Worm (Caenorhabditis elegans): ENCODE data around the gene H13N06.7.

Gene H13N06.7

DNA sequence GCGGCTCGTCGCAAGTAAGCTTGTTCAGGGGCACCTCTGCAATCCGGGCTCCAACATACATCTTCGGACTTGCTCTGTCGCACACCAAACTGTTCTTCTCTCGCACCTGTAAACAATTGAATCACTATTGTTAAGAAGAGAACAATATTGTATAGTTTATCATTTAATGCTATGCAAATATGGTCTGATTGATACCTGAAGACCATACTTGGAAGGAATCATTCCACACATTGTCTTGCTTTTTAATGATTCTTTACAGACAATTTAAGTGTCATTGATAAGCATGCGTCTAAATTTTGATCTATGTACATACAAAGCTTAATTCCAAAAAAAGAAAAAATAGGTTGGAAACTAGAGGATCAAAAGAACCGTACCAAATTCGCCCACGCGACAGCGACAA is 44.0 kb downstream of the H13N06.7 start:
- TF ChIP-seq T22C8.4 (GFP tag; IDR thresholded peaks at IDR 0.05) (no peak), med-1 (GFP tag; optimal IDR thresholded peaks at IDR 0.05; ENCODE audit: insufficient read depth) (no peak), cog-1 (tag; optimal IDR thresholded peaks at IDR 0.05) (no peak), tab-1 (GFP tag; IDR thresholded peaks at IDR 0.05) (no peak), ztf-23 (GFP tag; IDR thresholded peaks at IDR 0.05) (no peak), ztf-29 (GFP tag; IDR thresholded peaks at IDR 0.05) (no peak), ref-1 (GFP tag; conservative IDR thresholded peaks at IDR 0.05) (no peak), flt-1 (GFP tag; IDR thresholded peaks at IDR 0.05) (no peak), klf-2 (GFP tag; conservative IDR thresholded peaks at IDR 0.05) (no peak)

DNA sequence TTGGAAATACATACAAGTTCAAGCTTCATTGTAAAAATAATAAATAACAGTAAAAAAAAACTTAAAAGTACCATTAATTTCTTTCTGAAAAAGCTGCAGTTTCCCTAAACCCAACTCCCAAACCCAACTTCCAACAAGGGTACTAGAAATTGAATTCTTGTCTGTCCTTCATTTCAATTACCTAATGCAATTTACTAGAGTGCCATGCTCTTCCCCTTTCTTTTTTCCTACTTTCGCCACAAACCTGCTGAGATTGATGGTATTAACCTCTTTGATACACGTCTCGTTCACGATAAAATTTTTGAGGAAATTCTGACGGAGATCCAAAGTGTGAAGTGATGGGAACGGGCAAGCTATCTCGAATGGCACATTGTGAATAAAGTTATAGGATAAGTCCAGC is 45.0 kb downstream of the H13N06.7 start:
- TF ChIP-seq ref-1 (GFP tag; conservative IDR thresholded peaks at IDR 0.05) (no peak), ztf-29 (GFP tag; IDR thresholded peaks at IDR 0.05) (no peak), flt-1 (GFP tag; IDR thresholded peaks at IDR 0.05) (no peak), med-1 (GFP tag; optimal IDR thresholded peaks at IDR 0.05; ENCODE audit: insufficient read depth) (no peak), ztf-23 (GFP tag; IDR thresholded peaks at IDR 0.05) (no peak)

DNA sequence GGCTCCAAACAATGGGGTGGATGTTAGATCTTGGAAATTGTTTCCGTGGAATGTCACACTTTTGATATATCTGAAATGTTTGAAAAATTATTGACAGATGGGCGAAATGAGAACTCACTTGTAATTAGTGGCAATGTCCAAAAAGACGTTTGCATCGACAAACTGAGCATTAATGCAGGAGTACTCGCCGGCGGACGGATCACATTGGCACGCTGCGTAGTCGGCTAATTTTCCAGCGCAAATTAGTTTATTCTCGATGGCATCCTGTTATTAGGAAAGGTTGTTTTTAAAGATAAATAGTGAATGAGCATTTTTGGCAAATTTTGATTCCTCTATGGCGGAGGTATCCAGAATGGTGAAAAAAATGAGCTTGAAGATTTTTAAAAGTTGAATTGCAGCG is 47.8 kb downstream of the H13N06.7 start:
- TF ChIP-seq med-1 (GFP tag; optimal IDR thresholded peaks at IDR 0.05; ENCODE audit: insufficient read depth) (no peak), klf-2 (GFP tag; conservative IDR thresholded peaks at IDR 0.05) (no peak), T22C8.4 (GFP tag; IDR thresholded peaks at IDR 0.05) (no peak), flt-1 (GFP tag; IDR thresholded peaks at IDR 0.05) (no peak), cog-1 (tag; optimal IDR thresholded peaks at IDR 0.05) (no peak), ref-1 (GFP tag; conservative IDR thresholded peaks at IDR 0.05) (no peak)

DNA sequence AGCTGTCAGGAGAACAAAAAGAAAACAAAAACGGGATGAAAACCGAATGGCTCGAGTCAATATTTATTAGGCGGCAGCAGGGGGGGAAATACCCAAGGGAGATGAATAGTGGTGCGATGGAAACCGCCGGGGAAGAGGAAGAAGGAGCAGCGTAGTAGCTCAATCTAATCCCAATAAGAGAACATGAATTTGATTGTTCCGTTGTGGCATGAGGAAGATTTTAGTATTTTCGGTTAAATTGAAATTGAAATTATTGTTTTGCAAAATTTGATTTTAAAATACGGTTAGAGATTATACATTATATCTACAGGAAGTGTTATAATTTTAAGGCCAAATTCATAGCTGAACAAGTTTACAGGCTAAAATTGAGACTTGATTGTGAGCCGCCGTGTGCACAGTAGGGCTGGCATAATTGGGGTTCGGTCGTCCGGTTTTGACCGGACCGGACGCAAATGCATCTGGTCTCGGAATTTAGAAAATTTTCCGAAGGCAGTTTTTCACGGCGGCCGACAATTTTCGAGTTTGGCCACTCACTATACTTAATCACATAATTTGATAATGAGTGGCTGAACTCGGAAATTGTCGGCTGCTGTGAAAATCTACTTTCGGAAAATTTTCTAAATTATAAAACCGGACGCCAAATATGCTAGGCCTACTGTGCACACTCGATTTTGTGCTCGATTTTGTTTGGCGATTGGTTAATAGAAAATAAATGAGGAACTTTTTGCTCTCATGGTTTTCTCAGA is 49.3 kb downstream of the H13N06.7 start:
- TF ChIP-seq ztf-23 (GFP tag; IDR thresholded peaks at IDR 0.05) (no peak), cog-1 (tag; optimal IDR thresholded peaks at IDR 0.05) (no peak), med-1 (GFP tag; optimal IDR thresholded peaks at IDR 0.05; ENCODE audit: insufficient read depth) (no peak), flt-1 (GFP tag; IDR thresholded peaks at IDR 0.05) (no peak), ref-1 (GFP tag; conservative IDR thresholded peaks at IDR 0.05) (no peak)

DNA sequence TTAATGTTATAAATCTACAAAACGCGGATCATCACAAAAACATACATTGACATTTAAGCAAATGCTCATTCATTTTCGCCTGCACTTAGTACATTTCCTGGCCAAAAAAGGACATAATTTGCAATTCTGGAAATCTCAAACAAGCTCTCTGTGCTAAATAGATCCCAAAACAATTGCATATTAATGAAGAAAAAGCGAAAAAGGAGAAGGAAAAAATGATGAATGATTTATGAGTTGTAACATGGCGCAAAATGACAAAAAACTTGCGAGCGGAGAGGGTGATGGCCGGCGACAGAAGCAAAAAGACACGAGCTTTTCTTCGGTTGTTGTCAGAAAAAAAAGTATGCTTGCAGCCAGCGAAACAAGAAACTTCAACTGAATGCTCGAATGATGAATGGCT is 52.0 kb downstream of the H13N06.7 start:
- TF ChIP-seq tab-1 (GFP tag; IDR thresholded peaks at IDR 0.05): no peak
- TF ChIP-seq ztf-23 (GFP tag; IDR thresholded peaks at IDR 0.05): no peak
- no peak for TF ChIP-seq med-1 (GFP tag; optimal IDR thresholded peaks at IDR 0.05; ENCODE audit: insufficient read depth)

Data from whole organism, midembryonic.